Fruit fly (Drosophila melanogaster) whole organism, pupa: ENCODE results near the gene Usp47.

Experiments used
- CG10348 ChIP-seq: fragments of 200-800 bp; sonication (Bioruptor generic); IDR thresholded peaks from 2 replicates; pipeline ENCODE4 v1.3.6; 2022; ENCODE audit warnings: missing biosample characterization, missing genetic modification characterization
- CG12605 ChIP-seq: fragments of 200-800 bp; sonication (Bioruptor generic); IDR thresholded peaks from 2 replicates; pipeline ENCODE4 v1.3.6; 2022; ENCODE audit warnings: missing biosample characterization, missing genetic modification characterization
- CG13204 ChIP-seq: fragments of 200-800 bp; sonication (Bioruptor generic); optimal IDR thresholded peaks from 2 replicates; lab custom pipeline; 2018; ENCODE audit warnings: missing biosample characterization, mild to moderate bottlenecking, missing genetic modification characterization, moderate library complexity
- CG14655 ChIP-seq: fragments of 200-800 bp; sonication (Bioruptor generic); optimal IDR thresholded peaks from 3 replicates; lab custom pipeline; 2017; ENCODE audit warnings: mild to moderate bottlenecking, missing biosample characterization, missing genetic modification reagents, missing genetic modification characterization
- CG15710 ChIP-seq: fragments of 200-800 bp; sonication (Bioruptor generic); optimal IDR thresholded peaks from 2 replicates; lab custom pipeline; 2018; ENCODE audit warnings: missing biosample characterization, mild to moderate bottlenecking, missing genetic modification characterization, moderate library complexity
- CG17806 ChIP-seq: fragments of 200-800 bp; sonication (Bioruptor generic); optimal IDR thresholded peaks from 2 replicates; lab custom pipeline; 2018; ENCODE audit warnings: missing biosample characterization, mild to moderate bottlenecking, missing genetic modification characterization, moderate library complexity
- CG32121 ChIP-seq: fragments of 200-800 bp; sonication (Bioruptor generic); IDR thresholded peaks from 2 replicates; pipeline ENCODE4 v1.3.6; 2022; ENCODE audit warnings: missing biosample characterization, missing genetic modification characterization
- CG34367 ChIP-seq: fragments of 200-800 bp; sonication (Bioruptor generic); optimal IDR thresholded peaks from 2 replicates; lab custom pipeline; 2018; ENCODE audit warnings: missing biosample characterization, mild to moderate bottlenecking, missing genetic modification characterization
- CG4496 ChIP-seq: fragments of 200-800 bp; sonication (Bioruptor generic); IDR thresholded peaks from 3 replicates; pipeline ENCODE4 v1.3.6; 2022; ENCODE audit warnings: missing biosample characterization, missing genetic modification characterization
- CG8159 ChIP-seq: fragments of 200-800 bp; sonication (Bioruptor generic); optimal IDR thresholded peaks from 3 replicates; lab custom pipeline; 2018; ENCODE audit warnings: missing biosample characterization, mild to moderate bottlenecking, missing genetic modification characterization, moderate library complexity
- CG8301 ChIP-seq: fragments of 200-800 bp; sonication (Bioruptor generic); optimal IDR thresholded peaks from 2 replicates; lab custom pipeline; 2018; ENCODE audit warnings: missing biosample characterization, mild to moderate bottlenecking, missing genetic modification characterization
- CG9948 ChIP-seq: fragments of 200-800 bp; sonication (Bioruptor generic); optimal IDR thresholded peaks from 2 replicates; lab custom pipeline; 2018; ENCODE audit warnings: missing biosample characterization, mild to moderate bottlenecking, missing genetic modification characterization, moderate library complexity
- D1 ChIP-seq: fragments of 200-800 bp; sonication (Bioruptor generic); optimal IDR thresholded peaks from 2 replicates; lab custom pipeline; 2018; ENCODE audit warnings: missing biosample characterization, mild to moderate bottlenecking, missing genetic modification characterization, moderate library complexity
- EcR ChIP-seq: fragments of 200-800 bp; sonication (Bioruptor generic); optimal IDR thresholded peaks from 3 replicates; lab custom pipeline; 2019; ENCODE audit warnings: missing biosample characterization, missing genetic modification characterization, mild to moderate bottlenecking, moderate library complexity, missing genetic modification reagents
- Ets98B ChIP-seq: fragments of 200-800 bp; sonication (Bioruptor generic); IDR thresholded peaks from 2 replicates; pipeline ENCODE4 v1.3.6; 2022; ENCODE audit warnings: missing biosample characterization, missing genetic modification characterization
- Pif1A ChIP-seq: fragments of 200-800 bp; sonication (Bioruptor generic); optimal IDR thresholded peaks from 3 replicates; lab custom pipeline; 2016; ENCODE audit warnings: missing biosample characterization, missing genetic modification characterization
- Pif1B ChIP-seq: fragments of 200-800 bp; sonication (Bioruptor generic); optimal IDR thresholded peaks from 3 replicates; lab custom pipeline; 2016; ENCODE audit warnings: missing biosample characterization, missing genetic modification characterization
- Snoo ChIP-seq: fragments of 200-800 bp; sonication (Bioruptor generic); optimal IDR thresholded peaks from 3 replicates; lab custom pipeline; 2017; ENCODE audit warnings: missing biosample characterization, mild to moderate bottlenecking, missing genetic modification characterization, inconsistent platforms
- fd96Ca ChIP-seq: fragments of 200-800 bp; sonication (Bioruptor generic); IDR thresholded peaks from 3 replicates; pipeline ENCODE4 v1.3.6; 2022; ENCODE audit warnings: missing biosample characterization, missing genetic modification characterization
- gl ChIP-seq: fragments of 200-800 bp; sonication (Bioruptor generic); optimal IDR thresholded peaks from 2 replicates; lab custom pipeline; 2018; ENCODE audit warnings: missing biosample characterization, mild to moderate bottlenecking, missing genetic modification characterization
- rn ChIP-seq: fragments of 200-800 bp; sonication (Bioruptor generic); IDR thresholded peaks from 2 replicates; pipeline ENCODE4 v1.3.6; 2022; ENCODE audit warnings: missing biosample characterization, missing genetic modification characterization

Gene Usp47

DNA sequence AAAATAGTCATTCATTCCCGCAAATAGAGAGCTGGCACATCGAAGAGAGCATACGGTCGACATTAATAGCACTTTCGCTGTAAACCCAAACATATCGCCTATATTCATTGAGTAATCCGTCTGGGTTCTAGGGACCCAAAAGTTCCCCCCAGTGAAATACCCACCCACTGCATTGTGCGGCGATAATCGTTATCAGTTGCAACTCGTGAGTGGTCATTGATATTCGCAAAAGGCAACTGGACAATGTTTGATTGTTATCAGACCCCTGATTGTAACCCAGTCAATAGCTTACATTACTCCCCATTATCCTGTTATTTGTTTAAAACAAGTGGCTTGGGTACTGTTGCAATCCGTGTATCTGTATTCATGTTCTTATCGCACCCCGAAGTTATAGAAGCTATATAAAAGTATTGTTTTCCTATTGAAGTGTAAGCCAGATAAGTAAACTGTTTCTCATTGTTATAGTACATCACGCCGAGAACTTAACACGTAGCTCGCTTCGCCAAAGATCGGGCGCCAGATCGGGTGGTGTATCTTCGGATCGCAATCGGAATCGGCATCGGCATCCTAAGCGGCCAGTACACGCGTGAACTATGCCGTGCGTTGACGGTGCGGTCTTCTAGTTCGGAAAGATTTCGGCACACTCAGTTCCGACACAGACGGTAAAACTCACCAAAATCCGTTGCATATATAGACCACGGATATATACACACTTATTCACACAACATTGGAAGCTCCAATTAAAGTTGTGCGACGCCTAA is 1.0 kb downstream of the Usp47 start:
- peak; percentile 17 for TF ChIP-seq EcR (GFP tag; lab: Kevin White, UChicago)
- TF ChIP-seq CG12605 (GFP tag; lab: Robert Waterston, UW): 0 out of 2 replicates have a peak, but pooled peaks have one; percentile 15
- no peak for TF ChIP-seq Snoo
- TF ChIP-seq CG10348 (GFP tag; lab: Robert Waterston, UW): no peak

DNA sequence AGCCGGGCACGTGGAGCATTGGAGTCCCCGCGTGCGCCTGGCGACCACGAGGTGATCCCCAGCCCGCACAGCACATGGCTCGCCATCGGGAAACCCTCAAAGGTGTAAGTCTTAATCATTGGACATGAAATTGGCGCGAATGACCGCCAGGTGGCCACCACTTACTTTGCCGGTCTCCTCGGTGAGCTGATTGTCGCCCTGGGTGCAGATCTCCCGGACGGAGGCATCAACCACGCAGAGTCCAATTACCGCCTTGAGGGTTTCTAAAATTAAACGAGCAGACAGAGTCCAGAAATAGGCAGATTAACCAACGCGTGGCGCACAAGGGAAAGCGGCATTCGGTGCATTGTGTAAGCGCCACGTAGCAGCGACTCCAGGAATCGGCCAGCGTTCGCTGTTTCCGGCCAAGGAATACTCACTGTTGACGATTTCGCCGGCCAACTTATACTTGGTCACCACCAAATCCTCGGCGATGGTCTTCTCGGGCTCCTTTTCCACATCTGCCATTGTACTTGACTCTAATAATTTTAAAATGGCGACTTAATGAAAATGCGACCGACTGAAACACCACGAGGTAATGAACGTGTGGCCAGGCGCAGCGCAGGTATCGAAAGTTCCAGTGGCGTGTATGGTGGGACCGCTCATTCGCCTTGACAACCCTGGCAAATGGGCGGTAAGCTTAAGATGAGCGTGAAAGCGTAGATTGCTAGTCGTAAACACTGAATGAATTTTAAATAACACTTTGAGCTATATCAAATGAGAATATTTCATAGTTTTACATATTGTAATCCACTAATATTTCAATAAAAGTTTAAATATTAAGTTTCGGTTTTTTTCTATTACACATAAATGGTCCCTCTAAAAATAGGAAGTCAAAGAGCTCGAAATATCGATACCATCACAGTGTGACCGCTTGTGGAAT is 12.4 kb downstream of the Usp47 start, which contains the start of gene CG10576:
CG10576 (minus strand) TSS at position 781 of the 922 bp plus-strand sequence.
- TF ChIP-seq gl (tag; lab: Kevin White, UChicago): no peak
- no peak for TF ChIP-seq CG17806
- no peak for TF ChIP-seq CG8301 (tag; lab: Kevin White, UChicago)
- TF ChIP-seq CG10348 (GFP tag; lab: Robert Waterston, UW): no peak
- no peak for TF ChIP-seq Snoo
- TF ChIP-seq CG15710 (tag; lab: Kevin White, UChicago): no peak
- no peak for TF ChIP-seq Ets98B
- no peak for TF ChIP-seq CG32121

DNA sequence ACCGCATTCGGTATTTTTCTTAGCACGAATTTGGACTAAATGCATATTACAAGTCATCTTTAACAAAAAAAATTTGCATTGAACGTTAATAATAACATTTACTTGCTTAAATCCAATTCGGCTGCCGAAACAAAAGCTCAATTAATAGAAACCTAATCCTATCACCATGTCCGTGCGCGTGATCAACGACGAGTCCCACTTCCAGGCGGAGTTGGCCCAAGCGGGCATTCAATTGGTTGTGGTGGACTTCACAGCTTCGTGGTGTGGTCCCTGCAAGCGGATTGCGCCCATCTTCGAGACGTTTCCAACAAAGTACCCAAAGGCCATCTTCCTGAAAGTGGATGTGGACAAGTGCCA is 13.0 kb downstream of the Usp47 start, which contains the start of gene Txl:
Txl (plus strand) TSS at position 3 of the 357 bp plus-strand sequence.
- no peak for TF ChIP-seq CG10348 (GFP tag; lab: Robert Waterston, UW)
- no peak for TF ChIP-seq D1
- no peak for TF ChIP-seq CG13204 (GFP tag; lab: Kevin White, UChicago)
- TF ChIP-seq CG14655 (GFP tag; lab: Kevin White, UChicago): no peak
- TF ChIP-seq CG12605 (GFP tag; lab: Robert Waterston, UW): no peak
- TF ChIP-seq CG8159 (tag; lab: Kevin White, UChicago): no peak
- no peak for TF ChIP-seq Snoo
- no peak for TF ChIP-seq fd96Ca (GFP tag; lab: Robert Waterston, UW)
- TF ChIP-seq CG15710 (tag; lab: Kevin White, UChicago): no peak
- no peak for TF ChIP-seq CG9948 (tag; lab: Kevin White, UChicago)
- no peak for TF ChIP-seq CG32121
- TF ChIP-seq Pif1B (GFP tag; lab: Kevin White, UChicago): no peak
- TF ChIP-seq CG34367 (tag; lab: Kevin White, UChicago): no peak
- TF ChIP-seq Pif1A (GFP tag; lab: Kevin White, UChicago): no peak
- TF ChIP-seq Ets98B: no peak

DNA sequence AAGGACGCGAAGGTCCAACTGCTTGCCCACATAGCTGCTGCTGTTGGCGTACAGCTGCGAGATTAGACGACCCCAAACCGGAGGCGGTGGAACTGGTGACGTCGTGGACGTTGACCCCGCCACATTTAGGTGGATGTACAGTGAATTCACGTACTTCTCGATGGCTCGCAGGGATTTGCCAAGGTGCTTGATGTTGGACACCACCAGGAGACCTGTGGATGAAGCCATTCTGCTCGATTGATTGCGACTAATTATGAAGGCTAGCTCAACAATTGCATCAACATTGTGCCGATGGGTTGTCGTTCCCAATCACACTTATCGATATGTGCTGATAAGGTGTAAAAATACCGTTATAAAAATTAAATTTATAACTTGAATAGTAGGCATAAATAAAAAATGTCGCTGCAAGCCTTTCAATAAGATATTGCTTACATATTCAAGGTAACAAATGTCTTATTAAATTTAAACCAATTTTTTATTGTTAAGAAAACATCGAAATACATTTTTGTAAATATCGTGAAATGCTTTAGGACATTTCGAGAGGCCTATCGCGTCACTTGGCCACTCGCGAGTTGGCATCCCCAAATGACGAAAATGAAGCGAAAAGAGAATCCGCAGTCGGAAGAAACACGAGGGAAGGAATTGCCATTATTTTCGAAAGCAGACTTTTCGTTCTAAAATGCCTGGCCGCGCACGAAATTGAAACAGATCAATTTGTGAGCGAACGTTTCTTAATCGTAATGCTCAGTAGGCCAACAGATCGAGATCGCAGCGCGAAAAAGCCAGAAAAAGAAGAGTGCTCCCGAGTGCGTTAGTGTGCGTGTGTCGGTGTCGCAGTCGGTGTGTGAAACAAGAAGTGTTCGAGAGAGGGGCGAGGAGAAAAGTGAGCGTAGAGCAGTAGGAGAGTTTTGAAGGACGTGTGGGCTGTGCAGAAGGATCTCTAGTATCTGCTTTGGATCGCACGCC is 16.0 kb downstream of the Usp47 start, which contains the start of the genes Ppat-Dpck and scny:
Ppat-Dpck (minus strand) TSS at position 263 of the 966 bp plus-strand sequence.
scny (plus strand) TSS at position 471 of the 966 bp plus-strand sequence.
- TF ChIP-seq CG12605 (GFP tag; lab: Robert Waterston, UW): peak; percentile 57; the same call in 1 of the 2 replicates
- TF ChIP-seq fd96Ca (GFP tag; lab: Robert Waterston, UW): no peak
- no peak for TF ChIP-seq CG14655 (GFP tag; lab: Kevin White, UChicago)
- no peak for TF ChIP-seq CG32121
- no peak for TF ChIP-seq CG8301 (tag; lab: Kevin White, UChicago)
- TF ChIP-seq gl (tag; lab: Kevin White, UChicago): peak; percentile 17
- peak; percentile 82 for TF ChIP-seq EcR (GFP tag; lab: Kevin White, UChicago)

DNA sequence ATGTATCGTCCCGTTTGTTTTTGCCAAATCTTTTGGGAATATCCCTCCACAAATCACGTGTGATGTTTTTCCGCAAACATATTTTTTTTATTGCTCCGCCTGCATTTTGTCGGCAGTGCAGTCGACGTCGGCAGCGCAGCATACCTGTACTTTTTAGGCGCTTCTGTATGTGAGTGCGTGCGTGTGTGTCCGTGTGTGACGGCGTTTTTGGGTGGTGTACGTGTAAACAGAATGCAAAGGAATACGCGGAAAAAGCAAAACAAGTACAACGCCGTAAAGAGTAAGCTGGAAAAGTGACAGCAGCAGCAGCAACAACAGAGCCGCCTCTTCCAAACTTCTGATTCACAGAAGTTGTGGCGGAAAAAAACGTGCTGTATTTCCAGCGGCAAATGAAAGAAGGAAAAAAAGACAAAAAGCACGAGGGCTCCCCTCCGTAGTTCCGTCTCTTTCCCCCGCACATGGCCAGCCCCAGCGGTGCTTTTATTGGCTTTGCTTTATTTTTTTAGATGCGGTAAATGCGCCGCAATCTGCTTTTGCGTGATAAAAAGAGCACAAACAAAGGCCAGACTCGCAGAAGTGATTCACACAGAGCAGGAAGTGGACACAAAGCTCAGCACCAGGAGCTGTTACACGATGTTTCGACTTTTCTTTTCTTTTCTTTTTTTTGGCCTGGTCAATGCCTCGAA is 17.5 kb downstream of the Usp47 start:
- TF ChIP-seq CG15710 (tag; lab: Kevin White, UChicago) (peak; percentile 86), Snoo (peak; percentile 56), gl (tag; lab: Kevin White, UChicago) (peak; percentile 97), CG13204 (GFP tag; lab: Kevin White, UChicago) (peak; percentile 93), rn (GFP tag; lab: Robert Waterston, UW) (peak; percentile 50; the same call in 1 of the 2 replicates), Pif1B (GFP tag; lab: Kevin White, UChicago) (peak; percentile 69), CG8159 (tag; lab: Kevin White, UChicago) (peak; percentile 82), fd96Ca (GFP tag; lab: Robert Waterston, UW) (peak; percentile 74), CG12605 (GFP tag; lab: Robert Waterston, UW) (peak; percentile 76), CG4496 (GFP tag; lab: Robert Waterston, UW) (peak; percentile 78), D1 (no peak), Ets98B (peak; percentile 40), CG10348 (GFP tag; lab: Robert Waterston, UW) (no peak), CG8301 (tag; lab: Kevin White, UChicago) (peak; percentile 64), EcR (GFP tag; lab: Kevin White, UChicago) (peak; percentile 94), CG17806 (peak; percentile 59), CG34367 (tag; lab: Kevin White, UChicago) (peak; percentile 82), Pif1A (GFP tag; lab: Kevin White, UChicago) (no peak), CG9948 (tag; lab: Kevin White, UChicago) (peak; percentile 66), CG14655 (GFP tag; lab: Kevin White, UChicago) (no peak), CG32121 (peak; percentile 51)
